Fruit fly (Drosophila melanogaster) S2 (cell line): ENCODE results near the gene Eig71Ei.

ENCODE experiments used
- CG8478 ChIP-seq: fragments of >200 bp; optimal IDR thresholded peaks from 2 replicates; lab custom pipeline; 2018
- CTCF ChIP-seq, 2 experiments: fragments of >200 bp; optimal IDR thresholded peaks; 2 replicates each; lab custom pipeline; 2018

- TF ChIP-seq CTCF (optimal IDR thresholded peaks at IDR 0.05; lab: Kevin White, UChicago) (no peak), CG8478 (lab: Kevin White, UChicago) (no peak)
These were observed 35.4 kb upstream of the Eig71Ei start for dm6 chr3L:15624097-15624496.
